Fruit fly (Drosophila melanogaster): ENCODE data around the gene CG1674.

- no peak for TF ChIP-seq CG7101 (tag; optimal IDR thresholded peaks at IDR 0.05)
- no peak for TF ChIP-seq CG14711 (tag; optimal IDR thresholded peaks at IDR 0.05)
- TF ChIP-seq CG1620 (GFP tag; optimal IDR thresholded peaks at IDR 0.05): no peak
- no peak for TF ChIP-seq Hr96 (GFP tag; optimal IDR thresholded peaks at IDR 0.05)
- TF ChIP-seq CG7045 (GFP tag; optimal IDR thresholded peaks at IDR 0.05): no peak
- TF ChIP-seq CG11617 (GFP tag; optimal IDR thresholded peaks at IDR 0.05): no peak
- TF ChIP-seq CG12768 (GFP tag; optimal IDR thresholded peaks at IDR 0.05): no peak
- no peak for TF ChIP-seq toe (GFP tag; optimal IDR thresholded peaks at IDR 0.05)
- no peak for TF ChIP-seq ovo (GFP tag; optimal IDR thresholded peaks at IDR 0.05)
Measured at dm6 chr4:181639-182038, 48.9 kb upstream of the CG1674 start.
